Worm (Caenorhabditis elegans) whole organism, L4 larva: ENCODE results near the gene ulp-3.

Experiments used
- F44E2.7 ChIP-seq: fragments of 200-800 bp; sonication (Bioruptor generic); IDR thresholded peaks from 2 replicates; pipeline ENCODE4 v2.1.2; 2022; ENCODE audit warnings: missing genetic modification characterization, missing compliant biosample characterization
- F49E8.2 ChIP-seq: sonication (generic microtip); optimal IDR thresholded peaks from 2 replicates; lab custom pipeline; 2016; ENCODE audit warnings: missing compliant biosample characterization, mild to moderate bottlenecking, missing genetic modification characterization, borderline replicate concordance
- R02D3.7 ChIP-seq: fragments of 150-350 bp; sonication (generic microtip); optimal IDR thresholded peaks from 3 replicates; lab custom pipeline; 2014; ENCODE audit warnings: missing biosample characterization, missing genetic modification characterization
- Y48G9A.11 ChIP-seq: fragments of 200-800 bp; sonication (Bioruptor generic); IDR thresholded peaks from 2 replicates; pipeline ENCODE4 v1.3.6; 2022; ENCODE audit warnings: missing genetic modification reagents, missing genetic modification characterization, missing compliant biosample characterization
- Y75B8A.6 ChIP-seq: fragments of 200-800 bp; sonication (Bioruptor generic); IDR thresholded peaks from 2 replicates; pipeline ENCODE4 v1.3.6; 2022; ENCODE audit warnings: missing genetic modification reagents, missing genetic modification characterization, missing compliant biosample characterization
- ZK337.2 ChIP-seq: fragments of 200-800 bp; sonication (Bioruptor generic); IDR thresholded peaks from 2 replicates; pipeline ENCODE4 v1.3.6; 2022; ENCODE audit warnings: missing genetic modification reagents, missing genetic modification characterization, missing compliant biosample characterization
- aha-1 ChIP-seq: fragments of 150-350 bp; peaks from one replicate; lab custom pipeline; 2014; ENCODE audit warnings: missing biosample characterization, missing genetic modification characterization
- arid-1 ChIP-seq: fragments of 200-800 bp; sonication (Bioruptor generic); conservative IDR thresholded peaks from 2 replicates; pipeline ENCODE4 v1.3.6; 2022; ENCODE audit warnings: missing genetic modification reagents, missing genetic modification characterization, missing compliant biosample characterization
- ceh-20 ChIP-seq: fragments of 200-800 bp; sonication (Bioruptor generic); IDR thresholded peaks from 2 replicates; pipeline ENCODE4 v1.3.6; 2022; ENCODE audit warnings: missing genetic modification reagents, missing genetic modification characterization, missing compliant biosample characterization
- ceh-28 ChIP-seq: fragments of 150-350 bp; optimal IDR thresholded peaks from 2 replicates; lab custom pipeline; 2014; ENCODE audit warnings: missing biosample characterization, missing genetic modification reagents, missing genetic modification characterization
- ceh-32 ChIP-seq: sonication (generic microtip); optimal IDR thresholded peaks from 2 replicates; lab custom pipeline; 2016; ENCODE audit warnings: mild to moderate bottlenecking, missing genetic modification characterization, missing compliant biosample characterization; ENCODE audit not compliant: poor library complexity
- ceh-44 ChIP-seq: fragments of 200-800 bp; sonication (Bioruptor generic); IDR thresholded peaks from 2 replicates; pipeline ENCODE4 v1.3.6; 2022; ENCODE audit warnings: missing genetic modification reagents, missing genetic modification characterization, missing compliant biosample characterization
- ceh-82 ChIP-seq: sonication (generic microtip); optimal IDR thresholded peaks from 2 replicates; lab custom pipeline; 2017; ENCODE audit warnings: missing biosample characterization, missing genetic modification characterization
- dmd-8 ChIP-seq: fragments of 200-800 bp; sonication (Bioruptor generic); IDR thresholded peaks from 2 replicates; pipeline ENCODE4 v1.3.6; 2022; ENCODE audit warnings: missing genetic modification characterization, missing compliant biosample characterization
- dmd-9 ChIP-seq: fragments of 200-800 bp; sonication (Bioruptor generic); IDR thresholded peaks from 2 replicates; pipeline ENCODE4 v1.3.6; 2022; ENCODE audit warnings: missing genetic modification reagents, missing genetic modification characterization, missing compliant biosample characterization
- duxl-1 ChIP-seq: sonication (generic microtip); optimal IDR thresholded peaks from 2 replicates; lab custom pipeline; 2016; ENCODE audit warnings: mild to moderate bottlenecking, missing genetic modification characterization, moderate library complexity, missing compliant biosample characterization; ENCODE audit not compliant: poor library complexity
- fkh-10 ChIP-seq: fragments of 150-350 bp; optimal IDR thresholded peaks from 2 replicates; lab custom pipeline; 2014; ENCODE audit warnings: missing biosample characterization, missing genetic modification reagents, missing genetic modification characterization
- fos-1 ChIP-seq: fragments of 150-350 bp; optimal IDR thresholded peaks from 2 replicates; lab custom pipeline; 2014; ENCODE audit warnings: missing biosample characterization, missing genetic modification characterization
- jun-1 ChIP-seq: fragments of 150-350 bp; optimal IDR thresholded peaks from 2 replicates; lab custom pipeline; 2014; ENCODE audit warnings: missing biosample characterization, missing genetic modification reagents, missing genetic modification characterization
- lin-13 ChIP-seq: fragments of 150-350 bp; optimal IDR thresholded peaks from 2 replicates; lab custom pipeline; 2014; ENCODE audit warnings: missing biosample characterization, missing genetic modification reagents, missing genetic modification characterization
- lin-15B ChIP-seq: fragments of 150-350 bp; sonication (generic microtip); optimal IDR thresholded peaks from 3 replicates; lab custom pipeline; 2014; ENCODE audit warnings: missing biosample characterization, missing genetic modification characterization
- lin-38 ChIP-seq: fragments of 200-800 bp; sonication (Bioruptor generic); IDR thresholded peaks from 2 replicates; pipeline ENCODE4 v1.3.6; 2022; ENCODE audit warnings: missing genetic modification reagents, missing genetic modification characterization, missing compliant biosample characterization
- lin-39 ChIP-seq: fragments of 150-350 bp; optimal IDR thresholded peaks from 2 replicates; lab custom pipeline; 2014; ENCODE audit warnings: missing biosample characterization, missing genetic modification reagents, missing genetic modification characterization
- mdt-29 ChIP-seq: fragments of 200-800 bp; sonication (Bioruptor generic); IDR thresholded peaks from 2 replicates; pipeline ENCODE4 v1.3.6; 2022; ENCODE audit warnings: missing genetic modification reagents, missing genetic modification characterization, missing compliant biosample characterization
- mes-2 ChIP-seq: sonication (generic microtip); optimal IDR thresholded peaks from 2 replicates; lab custom pipeline; 2016; ENCODE audit warnings: missing genotype, mild to moderate bottlenecking, missing genetic modification characterization, missing compliant biosample characterization; ENCODE audit not compliant: poor library complexity, severe bottlenecking
- nhr-237 ChIP-seq: sonication (generic microtip); optimal IDR thresholded peaks from 2 replicates; lab custom pipeline; 2017; ENCODE audit warnings: missing biosample characterization, missing genetic modification characterization
- nhr-48 ChIP-seq: sonication (generic microtip); optimal IDR thresholded peaks from 2 replicates; lab custom pipeline; 2016; ENCODE audit warnings: mild to moderate bottlenecking, missing genetic modification characterization, missing compliant biosample characterization
- php-3 ChIP-seq: fragments of 200-800 bp; sonication (Bioruptor generic); IDR thresholded peaks from 2 replicates; pipeline ENCODE4 v1.3.6; 2022; ENCODE audit warnings: missing genetic modification reagents, missing genetic modification characterization, missing compliant biosample characterization
- rbr-2 ChIP-seq: sonication (generic microtip); optimal IDR thresholded peaks from 2 replicates; lab custom pipeline; 2016; ENCODE audit warnings: missing genotype, missing genetic modification characterization, missing compliant biosample characterization
- saeg-2 ChIP-seq: fragments of 200-800 bp; sonication (Bioruptor generic); IDR thresholded peaks from 2 replicates; pipeline ENCODE4 v1.3.6; 2022; ENCODE audit warnings: missing genetic modification reagents, missing genetic modification characterization, missing compliant biosample characterization
- set-16 ChIP-seq: fragments of 200-800 bp; sonication (Bioruptor generic); IDR thresholded peaks from 2 replicates; pipeline ENCODE4 v1.3.6; 2022; ENCODE audit warnings: missing genetic modification reagents, missing genetic modification characterization, missing compliant biosample characterization
- snpc-1.2 ChIP-seq: fragments of 200-800 bp; sonication (Bioruptor generic); IDR thresholded peaks from 2 replicates; pipeline ENCODE4 v1.3.6; 2022; ENCODE audit warnings: missing genetic modification reagents, missing genetic modification characterization, missing compliant biosample characterization
- snpc-4 ChIP-seq: fragments of 150-350 bp; optimal IDR thresholded peaks from 2 replicates; lab custom pipeline; 2014; ENCODE audit warnings: missing biosample characterization, missing genetic modification characterization
- spr-3 ChIP-seq: fragments of 200-800 bp; sonication (Bioruptor generic); optimal IDR thresholded peaks from 2 replicates; lab custom pipeline; 2018; ENCODE audit warnings: mild to moderate bottlenecking, missing genetic modification characterization, missing compliant biosample characterization
- tra-1 ChIP-seq: fragments of 200-800 bp; sonication (Bioruptor generic); IDR thresholded peaks from 2 replicates; pipeline ENCODE4 v1.3.6; 2022; ENCODE audit warnings: missing genetic modification reagents, missing genetic modification characterization, missing compliant biosample characterization
- unc-62 ChIP-seq, 3 experiments: fragments of 150-350 bp in 1 of 3; sonication (generic microtip); optimal IDR thresholded peaks in 2 of 3; peaks in 1 of 3; 1 replicate in 1 of 3; 2 replicates in 2 of 3; lab custom pipeline; 2014 to 2017; ENCODE audit warnings: missing biosample characterization in 3 of 3, missing genetic modification characterization in 3 of 3, missing genetic modification reagents in 3 of 3, missing genotype in 1 of 3
- zfp-2 ChIP-seq: sonication (generic microtip); optimal IDR thresholded peaks from 2 replicates; lab custom pipeline; 2016; ENCODE audit warnings: mild to moderate bottlenecking, missing genetic modification characterization, missing compliant biosample characterization
- zip-11 ChIP-seq: fragments of 200-800 bp; sonication (Bioruptor generic); IDR thresholded peaks from 2 replicates; pipeline ENCODE4 v1.3.6; 2022; ENCODE audit warnings: missing genetic modification characterization, missing compliant biosample characterization
- ztf-11 ChIP-seq: fragments of 150-350 bp; optimal IDR thresholded peaks from 2 replicates; lab custom pipeline; 2014; ENCODE audit warnings: missing biosample characterization, missing genetic modification characterization
- ztf-7 ChIP-seq: fragments of 150-350 bp; optimal IDR thresholded peaks from 2 replicates; lab custom pipeline; 2014; ENCODE audit warnings: missing biosample characterization, missing genetic modification characterization

Gene ulp-3

ce11 chrIV:1953132-1953629 is 10.3 kb upstream of the ulp-3 start, which contains the start of gene F52C12.2 (continued):
- TF ChIP-seq zfp-2 (tag; lab: Kevin White, UChicago) (no peak), dmd-9 (GFP tag; lab: Robert Waterston, UW) (no peak), nhr-237 (tag; lab: Kevin White, UChicago) (no peak), ceh-44 (GFP tag; lab: Robert Waterston, UW) (no peak), jun-1 (no peak), snpc-1.2 (GFP tag; lab: Robert Waterston, UW) (no peak), spr-3 (GFP tag; lab: Kevin White, UChicago) (no peak), ceh-82 (tag; lab: Kevin White, UChicago) (no peak), ceh-32 (tag; lab: Kevin White, UChicago) (no peak), ceh-20 (GFP tag; lab: Robert Waterston, UW) (no peak), ztf-7 (tag; lab: Kevin White, UChicago) (no peak), tra-1 (no peak), F49E8.2 (tag; lab: Kevin White, UChicago) (no peak), Y48G9A.11 (GFP tag; lab: Robert Waterston, UW) (peak; percentile 82), rbr-2 (tag; lab: Kevin White, UChicago) (peak; percentile 38), fkh-10 (GFP tag; lab: Kevin White, UChicago) (no peak), zip-11 (GFP tag; lab: Robert Waterston, UW) (no peak), snpc-4 (tag; lab: Kevin White, UChicago) (no peak), Y75B8A.6 (GFP tag; lab: Robert Waterston, UW) (no peak), lin-15B (tag; lab: Kevin White, UChicago) (no peak), fos-1 (no peak), arid-1 (no peak), ztf-11 (tag; lab: Kevin White, UChicago) (no peak), lin-13 (GFP tag; lab: Kevin White, UChicago) (no peak), lin-38 (GFP tag; lab: Robert Waterston, UW) (peak; percentile 39), saeg-2 (GFP tag; lab: Robert Waterston, UW) (no peak), mdt-29 (GFP tag; lab: Robert Waterston, UW) (no peak), set-16 (GFP tag; lab: Robert Waterston, UW) (no peak), php-3 (GFP tag; lab: Robert Waterston, UW) (no peak), ZK337.2 (no peak), aha-1 (tag; lab: Kevin White, UChicago) (peak; percentile 53), F44E2.7 (GFP tag; lab: Robert Waterston, UW) (no peak), duxl-1 (peak; percentile 8), R02D3.7 (no peak), ceh-28 (no peak), mes-2 (peak; percentile 37), lin-39 (tag; lab: Kevin White, UChicago) (no peak), dmd-8 (GFP tag; lab: Robert Waterston, UW) (no peak), nhr-48 (tag; lab: Kevin White, UChicago) (no peak), unc-62 (GFP tag; optimal IDR thresholded peaks at IDR 0.05 in 1 of 2; lab: Kevin White, UChicago) (peak in 1 of 2 experiments; percentile 39), unc-62 (tag; optimal IDR thresholded peaks at IDR 0.05; lab: Kevin White, UChicago) (no peak)

DNA sequence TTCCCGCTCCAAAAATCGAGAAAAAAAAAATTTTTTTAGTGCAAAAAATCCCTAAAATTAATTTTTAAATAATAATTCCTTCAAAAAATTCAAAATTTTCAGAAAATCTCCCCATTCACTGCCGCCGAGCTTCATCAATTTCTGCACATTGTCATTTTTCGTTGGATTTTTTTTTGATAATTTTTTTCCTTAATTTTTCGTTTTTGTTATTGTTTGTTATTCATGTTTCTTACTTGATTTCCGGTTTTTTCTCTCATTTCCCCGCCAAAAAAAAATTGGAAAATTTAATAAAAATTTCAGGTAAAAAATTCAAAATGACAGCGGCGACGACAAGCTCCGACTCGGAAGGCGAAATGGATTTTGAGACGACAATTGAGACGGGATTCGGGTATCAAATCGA is 7.0 kb upstream of the ulp-3 start, which contains the start of gene F52C12.6:
Gene F52C12.6 (plus strand): TSS at position 301 of the 400 bp plus-strand sequence.
- TF ChIP-seq lin-39 (tag; lab: Kevin White, UChicago) (no peak), unc-62 (GFP tag; optimal IDR thresholded peaks at IDR 0.05 in 1 of 2; lab: Kevin White, UChicago) (peak in 1 of 2 experiments; percentile 42), unc-62 (tag; optimal IDR thresholded peaks at IDR 0.05; lab: Kevin White, UChicago) (no peak)
